Worm (Caenorhabditis elegans) whole organism, early embryonic: Measurements from ENCODE around the gene T04C10.3.

Source experiments
- B0310.2 ChIP-seq: sonication (generic microtip); optimal IDR thresholded peaks from 2 replicates; lab custom pipeline; 2016; ENCODE audit warnings: mild to moderate bottlenecking, missing genetic modification characterization, missing compliant biosample characterization
- F13C5.2 ChIP-seq: sonication (generic microtip); optimal IDR thresholded peaks from 2 replicates; lab custom pipeline; 2017; ENCODE audit warnings: mild to moderate bottlenecking, missing genetic modification characterization, inconsistent platforms, missing compliant biosample characterization
- aly-1 ChIP-seq: sonication (generic microtip); optimal IDR thresholded peaks from 2 replicates; lab custom pipeline; 2016; ENCODE audit warnings: missing genetic modification characterization, missing compliant biosample characterization
- ama-1 ChIP-seq: fragments of 150-350 bp; optimal IDR thresholded peaks from 2 replicates; lab custom pipeline; 2014
- ceh-13 ChIP-seq: fragments of 200-800 bp; sonication (Bioruptor generic); optimal IDR thresholded peaks from 2 replicates; lab custom pipeline; 2018; ENCODE audit warnings: mild to moderate bottlenecking, missing genetic modification characterization, missing compliant biosample characterization
- ceh-36 ChIP-seq: sonication (generic microtip); optimal IDR thresholded peaks from 2 replicates; lab custom pipeline; 2016; ENCODE audit warnings: missing genetic modification characterization, inconsistent platforms, missing compliant biosample characterization
- ets-7 ChIP-seq: sonication (generic microtip); optimal IDR thresholded peaks from 2 replicates; lab custom pipeline; 2016; ENCODE audit warnings: missing genotype, missing genetic modification characterization, missing compliant biosample characterization
- flt-1 ChIP-seq: fragments of 200-800 bp; sonication (Bioruptor generic); IDR thresholded peaks from 2 replicates; pipeline ENCODE4 v1.3.6; 2022; ENCODE audit warnings: missing genetic modification characterization, missing compliant biosample characterization
- hmbx-1 ChIP-seq: sonication (generic microtip); optimal IDR thresholded peaks from 2 replicates; lab custom pipeline; 2016; ENCODE audit warnings: mild to moderate bottlenecking, missing genetic modification characterization, missing compliant biosample characterization
- hmg-4 ChIP-seq: fragments of 200-800 bp; sonication (Bioruptor generic); optimal IDR thresholded peaks from 2 replicates; lab custom pipeline; 2018; ENCODE audit warnings: mild to moderate bottlenecking, missing genetic modification characterization, missing compliant biosample characterization
- hnd-1 ChIP-seq: sonication (generic microtip); optimal IDR thresholded peaks from 2 replicates; lab custom pipeline; 2016; ENCODE audit warnings: missing genetic modification characterization, missing compliant biosample characterization
- pes-1 ChIP-seq: fragments of 200-800 bp; sonication (Bioruptor generic); IDR thresholded peaks from 2 replicates; pipeline ENCODE4 v1.3.6; 2022; ENCODE audit warnings: missing genetic modification reagents, missing genetic modification characterization, missing compliant biosample characterization
- scrt-1 ChIP-seq: fragments of 200-800 bp; sonication (Bioruptor generic); IDR thresholded peaks from 2 replicates; pipeline ENCODE4 v1.3.6; 2022; ENCODE audit warnings: missing genetic modification characterization, missing compliant biosample characterization
- sea-1 ChIP-seq: fragments of 200-800 bp; sonication (Bioruptor generic); conservative IDR thresholded peaks from 2 replicates; pipeline ENCODE4 v1.3.6; 2022; ENCODE audit warnings: missing genetic modification characterization, missing compliant biosample characterization
- tbx-11 ChIP-seq: fragments of 200-800 bp; sonication (Bioruptor generic); IDR thresholded peaks from 2 replicates; pipeline ENCODE4 v1.3.6; 2022; ENCODE audit warnings: missing genetic modification characterization, missing compliant biosample characterization
- tbx-37 ChIP-seq: fragments of 200-800 bp; sonication (Bioruptor generic); conservative IDR thresholded peaks from 2 replicates; pipeline ENCODE4 v1.3.6; 2022; ENCODE audit warnings: missing genetic modification reagents, missing genetic modification characterization, missing compliant biosample characterization
- tra-4 ChIP-seq: sonication (generic microtip); optimal IDR thresholded peaks from 2 replicates; lab custom pipeline; 2017; ENCODE audit warnings: missing genetic modification characterization, missing compliant biosample characterization

The T04C10.3 gene

DNA sequence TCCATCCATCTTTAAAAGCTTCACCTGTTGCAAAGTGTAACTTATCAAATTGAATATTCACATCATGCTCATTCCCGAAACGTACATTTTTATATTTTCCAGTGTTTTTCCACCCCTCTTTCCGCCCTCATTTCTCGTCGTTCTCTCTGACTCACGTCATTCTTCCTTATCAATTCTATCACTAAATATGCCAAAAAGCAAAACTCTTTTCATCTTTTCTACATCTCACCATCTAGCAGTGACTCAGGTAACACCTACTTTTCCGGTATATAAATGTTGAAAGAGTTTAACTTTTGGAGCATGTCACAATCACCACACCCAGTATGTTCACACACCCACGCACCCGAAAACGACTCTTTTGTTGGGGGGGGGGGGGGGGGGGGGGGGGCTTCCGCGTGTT is 32.3 kb downstream of the T04C10.3 start:
- no peak for TF ChIP-seq pes-1 (GFP tag; lab: Robert Waterston, UW)
- TF ChIP-seq hnd-1, result no peak

DNA sequence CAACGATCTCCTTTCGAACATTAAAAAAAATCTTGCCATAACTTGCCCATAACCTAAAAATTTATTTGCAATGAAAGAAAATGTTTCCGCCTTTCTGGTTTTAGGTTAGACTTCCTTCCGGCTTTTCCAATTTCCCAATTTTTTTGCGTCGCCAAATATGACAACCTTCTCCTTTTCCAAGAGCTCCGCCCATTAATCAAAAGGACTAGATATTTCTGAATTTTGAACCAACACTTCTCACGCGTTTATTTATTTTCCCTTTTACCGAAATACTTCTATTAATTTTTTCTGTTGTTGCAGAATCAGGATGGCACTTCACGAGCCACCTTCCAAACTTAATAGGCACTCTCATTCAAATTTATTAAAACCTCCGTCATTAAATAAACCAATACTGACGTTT is 33.5 kb downstream of the T04C10.3 start, which contains the start of gene egrh-1:
TSS of gene egrh-1 (plus strand) at position 301 of the 400 bp plus-strand sequence.
- no peak for TF ChIP-seq F13C5.2 (tag; lab: Kevin White, UChicago)
- no peak for TF ChIP-seq ama-1 (lab: Kevin White, UChicago)
- TF ChIP-seq tbx-37, result no peak
- no peak for TF ChIP-seq B0310.2 (tag; lab: Kevin White, UChicago)
- TF ChIP-seq sea-1 (GFP tag; lab: Robert Waterston, UW), result no peak
- TF ChIP-seq pes-1 (GFP tag; lab: Robert Waterston, UW), result no peak
- TF ChIP-seq flt-1 (GFP tag; lab: Robert Waterston, UW), result no peak
- no peak for TF ChIP-seq ceh-36 (tag; lab: Kevin White, UChicago)
- no peak for TF ChIP-seq tra-4 (tag; lab: Kevin White, UChicago)
- no peak for TF ChIP-seq aly-1 (tag; lab: Kevin White, UChicago)
- TF ChIP-seq hmbx-1 (tag; lab: Kevin White, UChicago), result no peak
- TF ChIP-seq ets-7 (tag; lab: Kevin White, UChicago), result no peak
- TF ChIP-seq ceh-13 (GFP tag; lab: Kevin White, UChicago), result no peak
- no peak for TF ChIP-seq scrt-1 (GFP tag; lab: Robert Waterston, UW)
- TF ChIP-seq hmg-4, result no peak

DNA sequence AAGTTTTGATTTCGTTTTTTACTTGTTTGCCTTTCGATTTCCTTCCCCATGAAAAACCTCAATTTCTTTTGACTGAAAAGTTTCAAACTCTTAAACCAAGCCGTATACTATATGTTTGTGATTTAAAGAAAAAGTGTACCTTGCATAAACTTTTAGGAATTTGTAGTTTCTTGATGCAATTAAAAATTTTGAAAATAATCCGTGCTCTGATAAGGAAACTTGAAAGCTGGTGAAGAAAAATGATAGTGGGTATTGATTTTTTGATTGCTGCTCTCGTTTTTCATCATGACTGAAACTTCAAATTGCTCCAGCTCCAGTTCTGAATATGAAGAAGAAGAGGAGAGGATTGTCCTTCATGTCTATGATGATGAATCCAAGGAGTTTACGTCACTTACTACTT is 36.9 kb downstream of the T04C10.3 start, which contains the start of gene acd-3:
TSS of gene acd-3 (plus strand) at position 222 of the 400 bp plus-strand sequence.
- TF ChIP-seq F13C5.2 (tag; lab: Kevin White, UChicago) (no peak), hnd-1 (no peak), tbx-37 (no peak), pes-1 (GFP tag; lab: Robert Waterston, UW) (no peak), ets-7 (tag; lab: Kevin White, UChicago) (no peak), aly-1 (tag; lab: Kevin White, UChicago) (no peak), tra-4 (tag; lab: Kevin White, UChicago) (no peak), scrt-1 (GFP tag; lab: Robert Waterston, UW) (no peak), ceh-36 (tag; lab: Kevin White, UChicago) (no peak), flt-1 (GFP tag; lab: Robert Waterston, UW) (no peak), ceh-13 (GFP tag; lab: Kevin White, UChicago) (no peak), B0310.2 (tag; lab: Kevin White, UChicago) (no peak), sea-1 (GFP tag; lab: Robert Waterston, UW) (no peak), hmg-4 (no peak), hmbx-1 (tag; lab: Kevin White, UChicago) (no peak), ama-1 (lab: Kevin White, UChicago) (no peak)

DNA sequence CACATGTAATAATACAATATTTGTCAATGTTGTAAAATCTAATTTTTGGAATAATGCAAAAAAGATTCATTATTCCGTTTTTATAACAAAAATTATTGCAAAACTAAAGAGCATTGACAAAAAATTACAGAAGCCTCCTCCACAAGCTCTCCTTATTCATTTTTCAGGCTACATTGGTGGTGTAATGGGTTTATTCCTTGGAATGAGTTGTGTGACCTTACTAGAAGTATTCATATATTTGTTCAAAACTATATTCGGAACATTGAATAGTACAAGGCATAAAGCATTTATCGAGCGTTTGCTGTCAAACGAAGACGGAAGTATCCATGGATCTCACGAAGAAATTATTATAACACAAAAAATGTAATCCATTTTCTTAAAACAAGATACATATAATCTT is 39.7 kb downstream of the T04C10.3 start:
- no peak for TF ChIP-seq hmbx-1 (tag; lab: Kevin White, UChicago)
- TF ChIP-seq ets-7 (tag; lab: Kevin White, UChicago), result no peak
- no peak for TF ChIP-seq ceh-36 (tag; lab: Kevin White, UChicago)
- no peak for TF ChIP-seq hmg-4
- no peak for TF ChIP-seq tbx-11 (GFP tag; lab: Robert Waterston, UW)
- TF ChIP-seq F13C5.2 (tag; lab: Kevin White, UChicago), result no peak

DNA sequence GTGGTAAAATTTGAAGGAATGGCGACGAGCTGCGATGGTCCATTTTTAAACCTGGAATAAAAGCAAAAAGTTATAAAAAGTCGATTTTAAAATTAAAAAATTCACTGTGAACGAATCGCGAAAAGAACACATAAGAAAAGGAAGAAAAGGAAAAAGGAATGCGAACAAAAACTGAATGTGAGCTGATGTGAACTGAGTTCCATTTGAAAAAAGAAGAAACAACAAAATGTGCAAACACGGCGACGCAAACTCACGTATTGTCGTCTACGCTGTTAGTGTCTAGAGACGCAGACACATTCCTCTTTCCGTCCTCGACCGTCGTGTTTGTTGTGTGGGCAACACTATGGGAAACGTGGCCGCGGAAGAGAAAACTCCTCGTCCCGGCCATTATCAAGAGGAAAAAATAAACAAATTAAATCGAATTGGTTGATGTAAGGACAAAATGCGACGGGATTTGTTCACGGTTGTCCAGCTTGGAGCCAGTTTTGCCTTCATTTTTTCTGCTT is 41.6 kb downstream of the T04C10.3 start, which contains the start of the genes C27C12.1 and C27C12.4:
TSS of gene C27C12.1 (minus strand) at position 51 of the 506 bp plus-strand sequence.
TSS of gene C27C12.4 (plus strand) at position 375 of the 506 bp plus-strand sequence.
- TF ChIP-seq flt-1 (GFP tag; lab: Robert Waterston, UW) (no peak), hmg-4 (peak; percentile 67), tbx-37 (peak; percentile 58; the same call in 1 of the 2 replicates), F13C5.2 (tag; lab: Kevin White, UChicago) (peak; percentile 67)

DNA sequence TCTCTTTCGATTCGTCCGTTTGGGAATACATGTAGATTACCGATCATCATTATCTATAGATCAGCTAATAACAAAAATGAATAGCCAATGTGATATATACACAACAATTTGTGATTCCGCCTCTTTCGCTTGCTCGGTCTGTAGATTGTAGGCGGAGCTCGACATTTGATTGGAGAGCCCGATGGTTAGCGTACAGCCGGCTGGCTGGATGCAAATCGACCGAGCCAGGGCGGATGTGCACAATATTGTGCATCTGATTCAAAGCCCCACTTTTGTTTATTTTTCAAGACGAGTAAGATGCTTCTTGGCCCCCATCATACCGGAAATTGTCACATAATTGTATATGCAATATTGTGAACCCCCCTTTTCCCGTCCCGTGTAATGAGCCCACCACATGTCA is 49.6 kb downstream of the T04C10.3 start, which contains the start of gene dmd-4:
TSS of gene dmd-4 (minus strand) at position 101 of the 400 bp plus-strand sequence.
- TF ChIP-seq tbx-37 (no peak), hmbx-1 (tag; lab: Kevin White, UChicago) (no peak), sea-1 (GFP tag; lab: Robert Waterston, UW) (no peak), hmg-4 (no peak), pes-1 (GFP tag; lab: Robert Waterston, UW) (no peak), tbx-11 (GFP tag; lab: Robert Waterston, UW) (no peak), scrt-1 (GFP tag; lab: Robert Waterston, UW) (no peak), hnd-1 (no peak), B0310.2 (tag; lab: Kevin White, UChicago) (no peak), ets-7 (tag; lab: Kevin White, UChicago) (no peak), ceh-36 (tag; lab: Kevin White, UChicago) (no peak), tra-4 (tag; lab: Kevin White, UChicago) (no peak), aly-1 (tag; lab: Kevin White, UChicago) (no peak), ceh-13 (GFP tag; lab: Kevin White, UChicago) (no peak)
